Fruit fly (Drosophila melanogaster): ENCODE measurements around the gene Usp39.

- TF ChIP-seq Mio (GFP tag; optimal IDR thresholded peaks at IDR 0.05) (no peak), usp (GFP tag; optimal IDR thresholded peaks at IDR 0.05) (no peak), h (GFP tag; optimal IDR thresholded peaks at IDR 0.05) (no peak), Jra (GFP tag; optimal IDR thresholded peaks at IDR 0.05) (no peak), Hr78 (GFP tag; optimal IDR thresholded peaks at IDR 0.05) (no peak), OdsH (GFP tag; optimal IDR thresholded peaks at IDR 0.05) (no peak), Hr83 (GFP tag; optimal IDR thresholded peaks at IDR 0.05; ENCODE audit: poor library complexity, severe bottlenecking) (no peak)
These were observed 27.6 kb upstream of the Usp39 start, which contains the start of gene CG7101 for dm6 chrX:18830396-18830795.

Measured in whole organism, wandering third instar larva.